Fruit fly (Drosophila melanogaster): ENCODE results near the gene unc-13-4A.

The unc-13-4A gene

DNA sequence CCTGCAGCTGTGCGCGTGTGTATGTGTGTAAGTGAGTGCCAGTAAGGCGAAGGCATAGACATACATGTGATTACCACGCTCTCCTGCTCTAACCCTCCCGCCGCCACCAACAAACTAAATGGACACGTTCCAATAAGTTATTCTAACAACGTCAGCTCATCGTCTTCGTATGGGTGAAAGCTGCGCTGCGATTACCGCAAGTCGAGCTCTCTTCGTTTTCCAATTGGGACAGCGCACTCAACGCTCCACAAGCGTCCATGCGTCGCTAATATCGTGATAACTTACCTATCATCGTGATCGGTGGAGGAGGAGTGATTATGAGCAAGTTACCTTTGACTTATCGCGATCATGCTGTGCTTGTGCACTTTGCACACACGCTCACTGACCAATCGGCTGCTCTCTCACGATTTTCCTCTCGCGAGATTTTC lies 48.4 kb upstream of the unc-13-4A start (continued):
- TF ChIP-seq org-1 (GFP tag; optimal IDR thresholded peaks at IDR 0.05) = no peak
- no peak for TF ChIP-seq pan (optimal IDR thresholded peaks at IDR 0.05)
- peak in 1 of 2 experiments; percentile 56 for TF ChIP-seq pan (GFP tag; optimal IDR thresholded peaks at IDR 0.05 in 1 of 2, IDR thresholded peaks at IDR 0.05 in 1 of 2)
- no peak for TF ChIP-seq Aef1 (GFP tag; IDR thresholded peaks at IDR 0.05)
- no peak for TF ChIP-seq sc (optimal IDR thresholded peaks at IDR 0.05)
- TF ChIP-seq sc (GFP tag; optimal IDR thresholded peaks at IDR 0.05) = no peak
- no peak for TF ChIP-seq Tbp (GFP tag; optimal IDR thresholded peaks at IDR 0.05)
- peak; percentile 8 for TF ChIP-seq CG15269 (tag; optimal IDR thresholded peaks at IDR 0.05)
- no peak for TF ChIP-seq odd (GFP tag; optimal IDR thresholded peaks at IDR 0.05)
- TF ChIP-seq Trl (optimal IDR thresholded peaks at IDR 0.05) = peak; percentile 45 to 57
- TF ChIP-seq Trl (GFP tag; optimal IDR thresholded peaks at IDR 0.05) = no peak
- TF ChIP-seq sna (GFP tag; IDR thresholded peaks at IDR 0.05; ENCODE audit: partially characterized antibody) = no peak
- peak; percentile 9 for TF ChIP-seq unpg (GFP tag; optimal IDR thresholded peaks at IDR 0.05)
- peak; percentile 22 for TF ChIP-seq CG1832 (GFP tag; optimal IDR thresholded peaks at IDR 0.05)
- no peak for TF ChIP-seq CG6654 (GFP tag; optimal IDR thresholded peaks at IDR 0.05)
- TF ChIP-seq CG2116 (GFP tag; optimal IDR thresholded peaks at IDR 0.05) = no peak
- peak; percentile 94 for TF ChIP-seq grn (GFP tag; optimal IDR thresholded peaks at IDR 0.05)
- no peak for TF ChIP-seq Hmr (GFP tag; optimal IDR thresholded peaks at IDR 0.05)
- TF ChIP-seq CG12659 (GFP tag; optimal IDR thresholded peaks at IDR 0.05) = no peak
- TF ChIP-seq MBD-R2 (GFP tag; IDR thresholded peaks at IDR 0.05) = no peak
- TF ChIP-seq CG5245 (GFP tag; optimal IDR thresholded peaks at IDR 0.05) = peak; percentile 2
- TF ChIP-seq Dek (tag; optimal IDR thresholded peaks at IDR 0.05) = no peak
- TF ChIP-seq Sox102F (GFP tag; optimal IDR thresholded peaks at IDR 0.05) = no peak
- TF ChIP-seq CG16813 (GFP tag; IDR thresholded peaks at IDR 0.05; ENCODE audit: partially characterized antibody) = no peak
- TF ChIP-seq chm (GFP tag; IDR thresholded peaks at IDR 0.05) = no peak
- TF ChIP-seq Nf-YC (tag; optimal IDR thresholded peaks at IDR 0.05) = peak; percentile 82
- no peak for TF ChIP-seq CG16815 (GFP tag; optimal IDR thresholded peaks at IDR 0.05)
- no peak for TF ChIP-seq BEAF-32 (GFP tag; optimal IDR thresholded peaks at IDR 0.05)
- TF ChIP-seq CG16863 (GFP tag; optimal IDR thresholded peaks at IDR 0.05) = no peak
- TF ChIP-seq sens-2 (GFP tag; IDR thresholded peaks at IDR 0.05) = no peak
- TF ChIP-seq trh (GFP tag; optimal IDR thresholded peaks at IDR 0.05) = no peak
- no peak for TF ChIP-seq CG9817 (tag; optimal IDR thresholded peaks at IDR 0.05)
- TF ChIP-seq B-H1 (GFP tag; IDR thresholded peaks at IDR 0.05) = no peak
- peak; percentile 23 for TF ChIP-seq mirr (GFP tag; optimal IDR thresholded peaks at IDR 0.05)
- peak; percentile 98 for TF ChIP-seq CG4820 (GFP tag; optimal IDR thresholded peaks at IDR 0.05)
- TF ChIP-seq CG8944 (GFP tag; optimal IDR thresholded peaks at IDR 0.05) = no peak
- TF ChIP-seq HLH54F (GFP tag; optimal IDR thresholded peaks at IDR 0.05) = no peak
- no peak for TF ChIP-seq dmrt11E (tag; optimal IDR thresholded peaks at IDR 0.05)
- TF ChIP-seq Eip74EF (GFP tag; optimal IDR thresholded peaks at IDR 0.05) = no peak
- TF ChIP-seq Hey (tag; optimal IDR thresholded peaks at IDR 0.05) = no peak
- TF ChIP-seq CG3407 (GFP tag; optimal IDR thresholded peaks at IDR 0.05) = no peak
- no peak for TF ChIP-seq CG4404 (GFP tag; IDR thresholded peaks at IDR 0.05)
- TF ChIP-seq CG34376 (GFP tag; optimal IDR thresholded peaks at IDR 0.05) = peak; percentile 69
- no peak for TF ChIP-seq CG8359 (GFP tag; optimal IDR thresholded peaks at IDR 0.05; ENCODE audit: borderline replicate concordance)
- TF ChIP-seq ind (GFP tag; optimal IDR thresholded peaks at IDR 0.05) = no peak
- TF ChIP-seq CG32767 (GFP tag; IDR thresholded peaks at IDR 0.05) = no peak
- TF ChIP-seq CG2202 (tag; optimal IDR thresholded peaks at IDR 0.05) = no peak
- TF ChIP-seq tna (GFP tag; IDR thresholded peaks at IDR 0.05; ENCODE audit: partially characterized antibody) = no peak
- TF ChIP-seq Usf (GFP tag; optimal IDR thresholded peaks at IDR 0.05) = no peak
- TF ChIP-seq Xrp1 (GFP tag; IDR thresholded peaks at IDR 0.05) = 0 out of 2 replicates have a peak, but pooled peaks have one; percentile 28
- peak; percentile 75 for TF ChIP-seq CG3995 (GFP tag; optimal IDR thresholded peaks at IDR 0.05)
- TF ChIP-seq CG3163 (GFP tag; optimal IDR thresholded peaks at IDR 0.05) = no peak
